Worm (Caenorhabditis elegans) whole organism, young adult: ENCODE measurements around the gene nas-9.

ENCODE experiments used
- B0019.2 ChIP-seq: fragments of 200-800 bp; sonication (Bioruptor generic); conservative IDR thresholded peaks from 2 replicates; pipeline ENCODE4 v1.3.6; 2022; ENCODE audit warnings: missing genetic modification reagents, missing genetic modification characterization, missing compliant biosample characterization
- ama-1 ChIP-seq, 3 experiments: fragments of 150-350 bp in 1 of 3; sonication (generic microtip) in 2 of 3; optimal IDR thresholded peaks; 2 replicates each; lab custom pipeline; 2014 to 2018; ENCODE audit warnings: missing biosample characterization in 2 of 3, missing genetic modification characterization in 2 of 3, missing genetic modification reagents in 2 of 3
- bed-1 ChIP-seq: fragments of 200-800 bp; sonication (Bioruptor generic); IDR thresholded peaks from 2 replicates; pipeline ENCODE4 v1.3.6; 2022; ENCODE audit warnings: missing genetic modification reagents, missing genetic modification characterization, missing compliant biosample characterization
- lin-35 ChIP-seq, 3 experiments: fragments of 150-350 bp in 2 of 3; sonication (generic microtip) in 1 of 3; optimal IDR thresholded peaks; 2 replicates each; lab custom pipeline; 2014 to 2018; ENCODE audit warnings: missing biosample characterization in 3 of 3, missing genetic modification characterization in 3 of 3, missing genetic modification reagents in 3 of 3
- mel-28 ChIP-seq: sonication (generic microtip); optimal IDR thresholded peaks from 2 replicates; lab custom pipeline; 2016; ENCODE audit warnings: borderline replicate concordance, mild to moderate bottlenecking, missing genetic modification characterization, missing compliant biosample characterization
- unc-130 ChIP-seq: sonication (generic microtip); optimal IDR thresholded peaks from 2 replicates; lab custom pipeline; 2016; ENCODE audit warnings: missing genetic modification reagents, missing genetic modification characterization, missing compliant biosample characterization

DNA sequence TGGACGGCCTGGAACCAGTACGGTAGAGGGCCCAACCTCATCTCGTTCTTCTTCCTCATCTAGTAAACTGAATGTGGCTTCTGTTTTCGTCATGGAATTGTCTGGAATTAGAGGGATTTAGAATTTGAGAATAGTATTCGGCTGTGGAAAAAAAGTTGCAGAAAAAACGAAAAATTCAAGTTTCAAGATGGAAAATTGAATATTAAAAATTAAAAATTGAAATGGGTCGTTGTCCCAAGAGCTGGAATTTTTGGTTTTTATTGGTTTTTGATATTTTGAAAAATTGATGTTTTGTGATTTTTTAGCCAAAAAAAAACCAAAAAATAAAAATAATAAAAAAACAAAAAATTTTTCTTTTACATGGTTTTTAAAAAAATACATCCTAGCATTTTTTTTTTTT lies 34.0 kb downstream of the nas-9 start, which contains the start of gene R02F11.3:
- TF ChIP-seq mel-28 (tag; lab: Kevin White, UChicago) (no peak), unc-130 (GFP tag; lab: Kevin White, UChicago) (no peak), B0019.2 (GFP tag; lab: Robert Waterston, UW) (no peak), lin-35 (GFP tag; optimal IDR thresholded peaks at IDR 0.05; lab: Kevin White, UChicago) (no peak), bed-1 (GFP tag; lab: Robert Waterston, UW) (no peak), ama-1 (optimal IDR thresholded peaks at IDR 0.05; lab: Kevin White, UChicago) (no peak), ama-1 (GFP tag; optimal IDR thresholded peaks at IDR 0.05; lab: Kevin White, UChicago) (no peak)
